Worm (Caenorhabditis elegans) whole organism, young adult: ENCODE results near the gene T02B11.6.
A peak's percentile ranks its signal among the peaks of the same experiment; 100 is the strongest.

Experiments used
- B0019.2 ChIP-seq: fragments of 200-800 bp; sonication (Bioruptor generic); conservative IDR thresholded peaks from 2 replicates; pipeline ENCODE4 v1.3.6; 2022; ENCODE audit warnings: missing genetic modification reagents, missing genetic modification characterization, missing compliant biosample characterization
- C06A6.2 ChIP-seq: fragments of 200-800 bp; sonication (Bioruptor generic); conservative IDR thresholded peaks from 2 replicates; pipeline ENCODE4 v1.3.6; 2022; ENCODE audit warnings: missing genetic modification characterization, missing compliant biosample characterization
- C17E4.6 ChIP-seq: fragments of 200-800 bp; sonication (Bioruptor generic); IDR thresholded peaks from 2 replicates; pipeline ENCODE4 v1.3.6; 2022; ENCODE audit warnings: missing genetic modification reagents, missing genetic modification characterization, missing compliant biosample characterization
- D2030.7 ChIP-seq: fragments of 200-800 bp; sonication (Bioruptor generic); IDR thresholded peaks from 2 replicates; pipeline ENCODE4 v1.3.6; 2022; ENCODE audit warnings: missing genetic modification reagents, missing genetic modification characterization, missing compliant biosample characterization
- F10E7.11 ChIP-seq: sonication (generic microtip); optimal IDR thresholded peaks from 2 replicates; lab custom pipeline; 2017; ENCODE audit warnings: mild to moderate bottlenecking, missing genetic modification characterization, moderate library complexity, missing compliant biosample characterization
- F33H1.4 ChIP-seq: fragments of 200-800 bp; sonication (Bioruptor generic); IDR thresholded peaks from 2 replicates; pipeline ENCODE4 v1.3.6; 2022; ENCODE audit warnings: missing genetic modification reagents, missing genetic modification characterization, missing compliant biosample characterization
- F37B4.10 ChIP-seq: fragments of 200-800 bp; sonication (Bioruptor generic); IDR thresholded peaks from 2 replicates; pipeline ENCODE4 v1.3.6; 2022; ENCODE audit warnings: missing genetic modification characterization, missing compliant biosample characterization
- F49E8.2 ChIP-seq: sonication (generic microtip); optimal IDR thresholded peaks from 3 replicates; lab custom pipeline; 2017; ENCODE audit warnings: missing genetic modification characterization, mild to moderate bottlenecking, missing compliant biosample characterization, antibody characterized with exemption, moderate library complexity; ENCODE audit not compliant: insufficient read depth
- F57A8.1 ChIP-seq: fragments of 200-800 bp; sonication (Bioruptor generic); optimal IDR thresholded peaks from 2 replicates; lab custom pipeline; 2018; ENCODE audit warnings: mild to moderate bottlenecking, missing genetic modification characterization, moderate library complexity, missing compliant biosample characterization
- K12H6.12 ChIP-seq: fragments of 200-800 bp; sonication (Bioruptor generic); optimal IDR thresholded peaks from 2 replicates; lab custom pipeline; 2018; ENCODE audit warnings: mild to moderate bottlenecking, missing genetic modification characterization, missing compliant biosample characterization
- T26A5.8 ChIP-seq: sonication (generic microtip); optimal IDR thresholded peaks from 2 replicates; lab custom pipeline; 2016; ENCODE audit warnings: missing genetic modification characterization, missing compliant biosample characterization
- Y53F4B.3 ChIP-seq: fragments of 200-800 bp; sonication (Bioruptor generic); IDR thresholded peaks from 2 replicates; pipeline ENCODE4 v1.3.6; 2022; ENCODE audit warnings: missing genetic modification reagents, missing genetic modification characterization, missing compliant biosample characterization
- Y56A3A.18 ChIP-seq: fragments of 200-800 bp; sonication (Bioruptor generic); IDR thresholded peaks from 2 replicates; pipeline ENCODE4 v1.3.6; 2022; ENCODE audit warnings: missing genetic modification reagents, missing genetic modification characterization, missing compliant biosample characterization
- ama-1 ChIP-seq, 3 experiments: fragments of 150-350 bp in 1 of 3; sonication (generic microtip) in 2 of 3; optimal IDR thresholded peaks; 2 replicates each; lab custom pipeline; 2014 to 2018; ENCODE audit warnings: missing biosample characterization in 2 of 3, missing genetic modification characterization in 2 of 3, missing genetic modification reagents in 2 of 3
- aptf-2 ChIP-seq: fragments of 200-800 bp; sonication (Bioruptor generic); conservative IDR thresholded peaks from 2 replicates; pipeline ENCODE4 v1.3.6; 2022; ENCODE audit warnings: missing genetic modification reagents, missing genetic modification characterization, missing compliant biosample characterization
- athp-1 ChIP-seq: sonication (generic microtip); optimal IDR thresholded peaks from 2 replicates; lab custom pipeline; 2017; ENCODE audit warnings: mild to moderate bottlenecking, missing genetic modification characterization, missing compliant biosample characterization
- bed-1 ChIP-seq: fragments of 200-800 bp; sonication (Bioruptor generic); IDR thresholded peaks from 2 replicates; pipeline ENCODE4 v1.3.6; 2022; ENCODE audit warnings: missing genetic modification reagents, missing genetic modification characterization, missing compliant biosample characterization
- ceh-40 ChIP-seq: fragments of 200-800 bp; sonication (Bioruptor generic); IDR thresholded peaks from 2 replicates; pipeline ENCODE4 v1.3.6; 2022; ENCODE audit warnings: missing genetic modification characterization, missing compliant biosample characterization
- ceh-79 ChIP-seq: sonication (generic microtip); optimal IDR thresholded peaks from 2 replicates; lab custom pipeline; 2017; ENCODE audit warnings: mild to moderate bottlenecking, missing genetic modification characterization, missing compliant biosample characterization
- chd-7 ChIP-seq: sonication (generic microtip); optimal IDR thresholded peaks from 2 replicates; lab custom pipeline; 2016; ENCODE audit warnings: mild to moderate bottlenecking, missing genetic modification characterization, moderate library complexity, missing compliant biosample characterization
- egl-18 ChIP-seq: fragments of 200-800 bp; sonication (Bioruptor generic); IDR thresholded peaks from 2 replicates; pipeline ENCODE4 v1.3.6; 2022; ENCODE audit warnings: missing genetic modification reagents, missing genetic modification characterization, missing compliant biosample characterization
- egl-44 ChIP-seq: fragments of 200-800 bp; sonication (Bioruptor generic); IDR thresholded peaks from 2 replicates; pipeline ENCODE4 v1.3.6; 2022; ENCODE audit warnings: missing genetic modification reagents, missing genetic modification characterization, missing compliant biosample characterization
- him-1 ChIP-seq: sonication (generic microtip); optimal IDR thresholded peaks from 2 replicates; lab custom pipeline; 2016; ENCODE audit warnings: missing genotype, missing genetic modification reagents, missing genetic modification characterization, missing compliant biosample characterization
- lin-40 ChIP-seq: sonication (generic microtip); optimal IDR thresholded peaks from 2 replicates; lab custom pipeline; 2016; ENCODE audit warnings: missing genetic modification characterization, mild to moderate bottlenecking, missing compliant biosample characterization, missing genotype, missing genetic modification reagents
- lir-1 ChIP-seq: fragments of 200-800 bp; sonication (Bioruptor generic); conservative IDR thresholded peaks from 2 replicates; pipeline ENCODE4 v1.3.6; 2022; ENCODE audit warnings: missing genetic modification reagents, missing genetic modification characterization, missing compliant biosample characterization
- madf-8 ChIP-seq: fragments of 200-800 bp; sonication (Bioruptor generic); conservative IDR thresholded peaks from 2 replicates; pipeline ENCODE4 v1.3.6; 2022; ENCODE audit warnings: missing genetic modification reagents, missing genetic modification characterization, missing compliant biosample characterization
- nfya-1 ChIP-seq: sonication (generic microtip); optimal IDR thresholded peaks from 2 replicates; lab custom pipeline; 2017; ENCODE audit warnings: antibody characterized with exemption, missing compliant biosample characterization, missing genetic modification characterization, borderline replicate concordance; ENCODE audit not compliant: insufficient read depth
- nfya-2 ChIP-seq: fragments of 200-800 bp; sonication (Bioruptor generic); IDR thresholded peaks from 2 replicates; pipeline ENCODE4 v1.3.6; 2022; ENCODE audit warnings: missing genetic modification reagents, missing genetic modification characterization, missing compliant biosample characterization
- nfyb-1 ChIP-seq: fragments of 200-800 bp; sonication (Bioruptor generic); IDR thresholded peaks from 2 replicates; pipeline ENCODE4 v1.3.6; 2022; ENCODE audit warnings: missing genetic modification reagents, missing genetic modification characterization, missing compliant biosample characterization
- pha-4 ChIP-seq: fragments of 150-350 bp; sonication (generic microtip); optimal IDR thresholded peaks from 2 replicates; lab custom pipeline; 2014; ENCODE audit warnings: missing biosample characterization, missing genetic modification reagents, missing genetic modification characterization
- rpc-1 ChIP-seq, 2 experiments: fragments of 150-350 bp in 1 of 2; sonication (generic microtip) in 1 of 2; optimal IDR thresholded peaks; 2 replicates each; lab custom pipeline; 2014 to 2018; ENCODE audit warnings: missing biosample characterization in 1 of 2, missing genetic modification characterization in 1 of 2, missing genetic modification reagents in 1 of 2, missing genotype in 1 of 2
- snpc-1.1 ChIP-seq: sonication (generic microtip); optimal IDR thresholded peaks from 2 replicates; lab custom pipeline; 2017; ENCODE audit warnings: missing genetic modification characterization, mild to moderate bottlenecking, missing compliant biosample characterization, antibody characterized with exemption, moderate library complexity, missing genotype, missing genetic modification reagents; ENCODE audit not compliant: insufficient read depth
- snpc-1.3 ChIP-seq: sonication (generic microtip); optimal IDR thresholded peaks from 2 replicates; lab custom pipeline; 2017; ENCODE audit warnings: missing genetic modification characterization, mild to moderate bottlenecking, missing compliant biosample characterization, antibody characterized with exemption, moderate library complexity, missing genotype, missing genetic modification reagents; ENCODE audit not compliant: insufficient read depth
- snpc-4 ChIP-seq, 5 experiments: fragments of 150-350 bp in 1 of 5; sonication (generic microtip) in 4 of 5; optimal IDR thresholded peaks; 2 replicates each; lab custom pipeline; 2014 to 2018; ENCODE audit warnings: missing genetic modification characterization in 5 of 5, missing biosample characterization in 3 of 5, antibody characterized with exemption in 2 of 5, mild to moderate bottlenecking in 2 of 5, missing compliant biosample characterization in 2 of 5, missing genotype in 2 of 5, moderate library complexity in 2 of 5, missing genetic modification reagents in 1 of 5
- tbp1 ChIP-seq: fragments of 200-800 bp; sonication (Bioruptor generic); optimal IDR thresholded peaks from 2 replicates; lab custom pipeline; 2018; ENCODE audit warnings: mild to moderate bottlenecking, missing genetic modification characterization, missing compliant biosample characterization
- unc-130 ChIP-seq: sonication (generic microtip); optimal IDR thresholded peaks from 2 replicates; lab custom pipeline; 2016; ENCODE audit warnings: missing genetic modification reagents, missing genetic modification characterization, missing compliant biosample characterization
- zfh-2 ChIP-seq: fragments of 200-800 bp; sonication (Bioruptor generic); conservative IDR thresholded peaks from 2 replicates; pipeline ENCODE4 v1.3.6; 2022; ENCODE audit warnings: missing genetic modification reagents, missing genetic modification characterization, missing compliant biosample characterization
- zim-3 ChIP-seq: sonication (generic microtip); optimal IDR thresholded peaks from 2 replicates; lab custom pipeline; 2017; ENCODE audit warnings: mild to moderate bottlenecking, missing genetic modification characterization, moderate library complexity, missing compliant biosample characterization
- ztf-26 ChIP-seq: sonication (generic microtip); optimal IDR thresholded peaks from 2 replicates; lab custom pipeline; 2017; ENCODE audit warnings: missing genetic modification characterization, missing compliant biosample characterization
- ztf-6 ChIP-seq: fragments of 200-800 bp; sonication (Bioruptor generic); IDR thresholded peaks from 2 replicates; pipeline ENCODE4 v1.3.6; 2022; ENCODE audit warnings: missing genetic modification reagents, missing genetic modification characterization, missing compliant biosample characterization

Gene T02B11.6

DNA sequence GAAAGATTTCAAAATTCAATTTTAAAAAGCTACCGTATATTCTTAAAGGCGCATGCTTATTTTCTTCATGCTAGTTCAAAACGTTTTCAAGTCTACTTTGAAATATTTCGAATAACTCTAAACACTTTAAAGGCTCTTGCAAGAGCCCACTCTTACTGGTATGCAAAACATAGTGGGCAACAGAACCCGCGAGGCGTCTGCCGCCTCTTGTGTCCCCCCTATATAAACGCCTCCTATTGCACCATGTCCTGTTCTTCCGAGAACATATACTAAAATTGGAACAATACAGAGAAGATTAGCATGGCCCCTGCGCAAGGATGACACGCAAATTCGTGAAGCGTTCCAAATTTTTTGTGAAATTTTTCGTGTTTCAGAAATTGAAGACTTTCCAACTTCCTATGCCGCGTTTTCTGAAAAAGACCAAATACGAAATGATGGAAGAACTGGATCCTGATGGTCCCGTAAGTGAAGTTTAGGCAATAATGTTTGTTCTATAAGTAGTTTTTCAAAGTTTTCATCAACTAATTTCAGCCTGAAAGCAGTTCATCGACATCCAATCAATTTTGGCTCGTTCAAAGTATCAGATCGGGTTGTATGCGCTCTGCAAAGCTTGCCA, 30.2 kb downstream of the T02B11.6 start (continued):
- TF ChIP-seq K12H6.12 (no peak), ama-1 (optimal IDR thresholded peaks at IDR 0.05; lab: Kevin White, UChicago) (no peak), ama-1 (GFP tag; optimal IDR thresholded peaks at IDR 0.05; lab: Kevin White, UChicago) (no peak), lin-40 (tag; lab: Kevin White, UChicago) (no peak), egl-18 (GFP tag; lab: Robert Waterston, UW) (0 out of 2 replicates have a peak, but pooled peaks have one; percentile 43), zim-3 (tag; lab: Kevin White, UChicago) (no peak), tbp1 (GFP tag; lab: Kevin White, UChicago) (peak; percentile 79), ceh-79 (no peak), ztf-6 (GFP tag; lab: Robert Waterston, UW) (0 out of 2 replicates have a peak, but pooled peaks have one; percentile 51), chd-7 (tag; lab: Kevin White, UChicago) (no peak), snpc-1.3 (tag; lab: Kevin White, UChicago) (no peak), nfyb-1 (GFP tag; lab: Robert Waterston, UW) (no peak), snpc-1.1 (tag; lab: Kevin White, UChicago) (peak; percentile 90), lir-1 (no peak), F49E8.2 (tag; lab: Kevin White, UChicago) (no peak), aptf-2 (GFP tag; lab: Robert Waterston, UW) (no peak), F10E7.11 (tag; lab: Kevin White, UChicago) (no peak), ceh-40 (GFP tag; lab: Robert Waterston, UW) (no peak), C17E4.6 (GFP tag; lab: Robert Waterston, UW) (no peak), nfya-2 (GFP tag; lab: Robert Waterston, UW) (no peak), C06A6.2 (GFP tag; lab: Robert Waterston, UW) (no peak), athp-1 (tag; lab: Kevin White, UChicago) (no peak), him-1 (tag; lab: Kevin White, UChicago) (peak; percentile 85), ztf-26 (tag; lab: Kevin White, UChicago) (no peak), T26A5.8 (tag; lab: Kevin White, UChicago) (no peak), pha-4 (no peak), bed-1 (GFP tag; lab: Robert Waterston, UW) (no peak), egl-44 (GFP tag; lab: Robert Waterston, UW) (0 out of 2 replicates have a peak, but pooled peaks have one; percentile 36), D2030.7 (GFP tag; lab: Robert Waterston, UW) (peak; percentile 56; the same call in 1 of the 2 replicates), F33H1.4 (GFP tag; lab: Robert Waterston, UW) (0 out of 2 replicates have a peak, but pooled peaks have one; percentile 17), Y56A3A.18 (GFP tag; lab: Robert Waterston, UW) (peak; percentile 84), nfya-1 (tag; lab: Kevin White, UChicago) (no peak), Y53F4B.3 (no peak), zfh-2 (GFP tag; lab: Robert Waterston, UW) (no peak), F37B4.10 (GFP tag; lab: Robert Waterston, UW) (no peak), unc-130 (GFP tag; lab: Kevin White, UChicago) (no peak), B0019.2 (GFP tag; lab: Robert Waterston, UW) (no peak), madf-8 (peak; percentile 54), F57A8.1 (GFP tag; lab: Kevin White, UChicago) (no peak), snpc-4 (GFP tag; optimal IDR thresholded peaks at IDR 0.05; lab: Kevin White, UChicago) (peak; percentile 88), snpc-4 (tag; optimal IDR thresholded peaks at IDR 0.05; lab: Kevin White, UChicago) (peak; percentile 89 to 99 (median 93)), rpc-1 (optimal IDR thresholded peaks at IDR 0.05; lab: Kevin White, UChicago) (peak; percentile 54), rpc-1 (tag; optimal IDR thresholded peaks at IDR 0.05; lab: Kevin White, UChicago) (peak; percentile 74)
